Worm (Caenorhabditis elegans) whole organism, mixed stage, embryonic: Measurements from ENCODE around the gene pcp-2.

Experiments used
- elt-3 ChIP-seq: fragments of 150-350 bp; optimal IDR thresholded peaks from 2 replicates; lab custom pipeline; 2014; ENCODE audit warnings: missing biosample characterization, missing genetic modification characterization
- sptf-1 ChIP-seq: sonication (generic microtip); optimal IDR thresholded peaks from 2 replicates; lab custom pipeline; 2017; ENCODE audit warnings: mild to moderate bottlenecking, missing genetic modification characterization, moderate library complexity, missing compliant biosample characterization

ce11 chrIV:9169764-9170163 is 4.8 kb upstream of the pcp-2 start:
- no peak for TF ChIP-seq sptf-1 (tag; lab: Kevin White, UChicago)
- no peak for TF ChIP-seq elt-3 (tag; lab: Kevin White, UChicago)
